Fruit fly (Drosophila melanogaster) S2 (cell line): ENCODE results near the gene CG32373.

Experiments
- CG8478 ChIP-seq: fragments of >200 bp; optimal IDR thresholded peaks from 2 replicates; lab custom pipeline; 2018
- CTCF ChIP-seq, 2 experiments: fragments of >200 bp; optimal IDR thresholded peaks; 2 replicates each; lab custom pipeline; 2018

DNA sequence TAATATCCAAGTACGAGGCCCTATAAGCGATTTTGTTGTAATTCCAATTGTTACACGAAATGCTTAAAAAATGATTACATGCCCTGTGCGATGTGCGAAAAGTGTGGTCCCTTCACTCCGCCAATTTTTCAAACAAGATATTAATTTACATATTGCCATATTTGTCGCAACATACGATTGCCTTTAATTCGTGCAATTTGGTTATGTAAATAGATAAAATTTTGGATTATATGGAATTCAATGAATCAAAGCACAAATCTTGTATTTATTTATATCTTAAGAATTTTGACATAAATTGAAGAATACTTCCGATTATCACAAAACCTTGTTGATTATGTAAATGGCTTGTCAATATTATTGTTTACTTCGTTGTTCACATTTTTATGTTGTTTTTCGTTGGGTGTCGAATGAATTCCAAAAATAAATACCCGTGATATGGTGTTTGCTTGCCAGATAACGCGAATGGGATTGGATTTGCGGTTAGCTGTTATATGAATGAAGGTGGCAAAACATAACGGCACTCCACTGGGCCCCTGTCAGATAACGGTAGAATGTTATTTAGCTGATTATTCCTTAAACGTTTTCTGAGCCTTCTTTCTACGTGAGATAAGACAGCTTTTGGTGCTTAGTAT, 131.8 kb downstream of the CG32373 start:
- TF ChIP-seq CTCF (optimal IDR thresholded peaks at IDR 0.05; lab: Kevin White, UChicago) (no peak), CG8478 (lab: Kevin White, UChicago) (no peak)
